Worm (Caenorhabditis elegans) whole organism, mixed stage, embryonic: ENCODE data around the gene col-12.

Source experiments
- M03D4.4 ChIP-seq: sonication (generic microtip); optimal IDR thresholded peaks from 2 replicates; lab custom pipeline; 2017; ENCODE audit warnings: mild to moderate bottlenecking, missing genetic modification characterization, missing compliant biosample characterization
- bed-3 ChIP-seq: fragments of 200-800 bp; sonication (Bioruptor generic); optimal IDR thresholded peaks from 3 replicates; lab custom pipeline; 2018; ENCODE audit warnings: mild to moderate bottlenecking, missing genetic modification characterization, moderate library complexity, missing compliant biosample characterization
- blmp-1 ChIP-seq: fragments of 150-350 bp; optimal IDR thresholded peaks from 2 replicates; lab custom pipeline; 2014; ENCODE audit warnings: missing biosample characterization, missing genetic modification characterization
- ceh-39 ChIP-seq: fragments of 150-350 bp; optimal IDR thresholded peaks from 2 replicates; lab custom pipeline; 2014; ENCODE audit warnings: missing biosample characterization, missing genetic modification characterization
- ceh-43 ChIP-seq: fragments of 200-800 bp; sonication (Bioruptor generic); optimal IDR thresholded peaks from 2 replicates; lab custom pipeline; 2018; ENCODE audit warnings: mild to moderate bottlenecking, missing genetic modification characterization, moderate library complexity, missing compliant biosample characterization
- ceh-83 ChIP-seq: fragments of 200-800 bp; sonication (Bioruptor generic); optimal IDR thresholded peaks from 2 replicates; lab custom pipeline; 2018; ENCODE audit warnings: mild to moderate bottlenecking, missing genetic modification characterization, missing compliant biosample characterization
- ces-1 ChIP-seq: fragments of 150-350 bp; optimal IDR thresholded peaks from 2 replicates; lab custom pipeline; 2014; ENCODE audit warnings: missing biosample characterization, missing genetic modification reagents, missing genetic modification characterization
- cnd-1 ChIP-seq: fragments of 200-800 bp; sonication (Bioruptor generic); optimal IDR thresholded peaks from 2 replicates; lab custom pipeline; 2018; ENCODE audit warnings: mild to moderate bottlenecking, missing genetic modification characterization, missing compliant biosample characterization
- drap-1 ChIP-seq: fragments of 200-800 bp; sonication (Bioruptor generic); optimal IDR thresholded peaks from 3 replicates; lab custom pipeline; 2018; ENCODE audit warnings: mild to moderate bottlenecking, missing genetic modification characterization, missing compliant biosample characterization
- elt-1 ChIP-seq: sonication (generic microtip); optimal IDR thresholded peaks from 2 replicates; lab custom pipeline; 2017; ENCODE audit warnings: missing genetic modification characterization, mild to moderate bottlenecking, missing compliant biosample characterization, antibody characterized with exemption, moderate library complexity, borderline replicate concordance; ENCODE audit not compliant: insufficient read depth
- elt-3 ChIP-seq: fragments of 150-350 bp; optimal IDR thresholded peaks from 2 replicates; lab custom pipeline; 2014; ENCODE audit warnings: missing biosample characterization, missing genetic modification characterization
- ham-2 ChIP-seq: fragments of 200-800 bp; sonication (Bioruptor generic); optimal IDR thresholded peaks from 2 replicates; lab custom pipeline; 2018; ENCODE audit warnings: mild to moderate bottlenecking, missing genetic modification characterization, missing compliant biosample characterization
- hlh-1 ChIP-seq: fragments of 150-350 bp; optimal IDR thresholded peaks from 2 replicates; lab custom pipeline; 2014; ENCODE audit warnings: missing biosample characterization, missing genetic modification reagents, missing genetic modification characterization
- lin-13 ChIP-seq: fragments of 150-350 bp; optimal IDR thresholded peaks from 2 replicates; lab custom pipeline; 2014; ENCODE audit warnings: missing biosample characterization, missing genetic modification characterization
- lin-32 ChIP-seq: fragments of 200-800 bp; sonication (Bioruptor generic); optimal IDR thresholded peaks from 2 replicates; lab custom pipeline; 2018; ENCODE audit warnings: mild to moderate bottlenecking, missing genetic modification characterization, missing compliant biosample characterization
- lsy-2 ChIP-seq: fragments of 150-350 bp; optimal IDR thresholded peaks from 2 replicates; lab custom pipeline; 2014; ENCODE audit warnings: missing biosample characterization, missing genetic modification characterization
- mab-5 ChIP-seq: fragments of 150-350 bp; optimal IDR thresholded peaks from 2 replicates; lab custom pipeline; 2014; ENCODE audit warnings: missing biosample characterization, missing genetic modification characterization
- mep-1 ChIP-seq: fragments of 150-350 bp; optimal IDR thresholded peaks from 2 replicates; lab custom pipeline; 2017; ENCODE audit warnings: missing biosample characterization, missing genetic modification reagents, missing genetic modification characterization, inconsistent platforms
- mls-2 ChIP-seq: sonication (generic microtip); optimal IDR thresholded peaks from 2 replicates; lab custom pipeline; 2016; ENCODE audit warnings: mild to moderate bottlenecking, missing genetic modification characterization, moderate library complexity, missing compliant biosample characterization
- nhr-12 ChIP-seq: fragments of 150-350 bp; optimal IDR thresholded peaks from 2 replicates; lab custom pipeline; 2014; ENCODE audit warnings: missing biosample characterization, missing genetic modification characterization
- nhr-2 ChIP-seq: fragments of 150-350 bp; optimal IDR thresholded peaks from 2 replicates; lab custom pipeline; 2014; ENCODE audit warnings: missing biosample characterization, missing genetic modification characterization
- nhr-237 ChIP-seq: fragments of 150-350 bp; optimal IDR thresholded peaks from 2 replicates; lab custom pipeline; 2014; ENCODE audit warnings: missing biosample characterization, missing genetic modification characterization
- nhr-28 ChIP-seq: fragments of 150-350 bp; optimal IDR thresholded peaks from 2 replicates; lab custom pipeline; 2014; ENCODE audit warnings: missing biosample characterization, missing genetic modification characterization
- nhr-76 ChIP-seq: sonication (generic microtip); optimal IDR thresholded peaks from 2 replicates; lab custom pipeline; 2017; ENCODE audit warnings: missing biosample characterization, missing genetic modification characterization
- sem-2 ChIP-seq: fragments of 200-800 bp; sonication (Bioruptor generic); optimal IDR thresholded peaks from 2 replicates; lab custom pipeline; 2018; ENCODE audit warnings: mild to moderate bottlenecking, missing genetic modification characterization, missing compliant biosample characterization
- snpc-4 ChIP-seq: fragments of 150-350 bp; optimal IDR thresholded peaks from 2 replicates; lab custom pipeline; 2014; ENCODE audit warnings: missing biosample characterization, missing genetic modification characterization
- unc-120 ChIP-seq: sonication (generic microtip); optimal IDR thresholded peaks from 2 replicates; lab custom pipeline; 2017; ENCODE audit warnings: missing genetic modification characterization, missing compliant biosample characterization; ENCODE audit not compliant: poor library complexity, severe bottlenecking
- unc-39 ChIP-seq: fragments of 150-350 bp; optimal IDR thresholded peaks from 2 replicates; lab custom pipeline; 2014; ENCODE audit warnings: missing biosample characterization, missing genetic modification characterization
- unc-62 ChIP-seq: fragments of 150-350 bp; optimal IDR thresholded peaks from 2 replicates; lab custom pipeline; 2014; ENCODE audit warnings: missing biosample characterization, missing genetic modification reagents, missing genetic modification characterization
- zip-8 ChIP-seq: fragments of 150-350 bp; optimal IDR thresholded peaks from 2 replicates; lab custom pipeline; 2014; ENCODE audit warnings: missing biosample characterization, missing genetic modification characterization
- ztf-11 ChIP-seq: fragments of 150-350 bp; optimal IDR thresholded peaks from 2 replicates; lab custom pipeline; 2014; ENCODE audit warnings: missing biosample characterization, missing genetic modification characterization

col-12 gene

DNA sequence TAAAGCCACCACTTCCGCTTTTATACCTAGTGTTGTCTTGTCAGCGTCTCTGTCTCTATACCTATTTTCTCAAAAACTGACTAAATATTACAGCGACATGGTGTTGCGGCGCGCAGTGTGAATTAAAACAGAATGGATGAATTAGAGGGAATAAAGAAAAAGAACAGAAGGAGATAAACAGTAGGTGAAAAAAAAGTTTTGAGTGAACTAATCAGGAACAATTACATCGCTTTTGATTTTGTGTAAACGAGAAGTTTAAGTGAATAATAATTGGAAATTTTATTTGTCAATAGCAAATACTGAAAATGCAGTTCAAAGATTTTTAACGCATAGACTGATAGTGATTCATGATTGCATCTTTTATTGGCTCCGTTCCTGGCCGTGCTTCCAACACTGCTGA, at the start of gene col-12:
TSS of gene col-12 (minus strand) at position 101 of the 400 bp plus-strand sequence.
- TF ChIP-seq ceh-43 (GFP tag; lab: Kevin White, UChicago) (no peak), ceh-39 (tag; lab: Kevin White, UChicago) (no peak), unc-62 (GFP tag; lab: Kevin White, UChicago) (no peak), nhr-76 (no peak), elt-3 (tag; lab: Kevin White, UChicago) (no peak), ztf-11 (tag; lab: Kevin White, UChicago) (no peak), lsy-2 (tag; lab: Kevin White, UChicago) (no peak), drap-1 (GFP tag; lab: Kevin White, UChicago) (no peak), mab-5 (tag; lab: Kevin White, UChicago) (no peak), zip-8 (tag; lab: Kevin White, UChicago) (no peak), nhr-237 (no peak), unc-39 (tag; lab: Kevin White, UChicago) (no peak), ces-1 (no peak), nhr-28 (tag; lab: Kevin White, UChicago) (no peak), unc-120 (tag; lab: Kevin White, UChicago) (no peak), ceh-83 (GFP tag; lab: Kevin White, UChicago) (no peak), M03D4.4 (tag; lab: Kevin White, UChicago) (no peak), ham-2 (no peak), cnd-1 (tag; lab: Kevin White, UChicago) (no peak), lin-32 (GFP tag; lab: Kevin White, UChicago) (no peak)

DNA sequence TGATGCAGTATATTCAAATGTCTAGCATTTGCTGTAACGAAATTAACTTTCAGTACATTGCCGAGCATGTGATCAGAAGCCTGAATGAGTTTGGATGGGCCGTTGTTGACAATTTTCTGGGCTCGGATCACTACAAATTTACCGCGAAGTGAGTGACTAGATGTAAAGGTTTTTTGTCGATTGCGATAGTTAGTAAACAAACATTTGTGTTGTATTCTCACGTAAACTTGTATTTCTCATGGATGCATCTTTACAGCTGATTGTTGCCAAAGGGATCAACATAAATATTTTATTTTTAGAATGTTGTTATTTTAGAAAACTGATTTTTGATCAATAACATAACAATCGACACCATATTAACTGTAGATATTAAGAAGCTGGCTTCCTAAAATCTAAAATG, 49.0 kb upstream of the col-12 start:
- no peak for TF ChIP-seq nhr-2 (tag; lab: Kevin White, UChicago)
- no peak for TF ChIP-seq mls-2 (tag; lab: Kevin White, UChicago)
- TF ChIP-seq drap-1 (GFP tag; lab: Kevin White, UChicago), result no peak
- no peak for TF ChIP-seq bed-3 (GFP tag; lab: Kevin White, UChicago)
- TF ChIP-seq lin-13 (tag; lab: Kevin White, UChicago), result no peak
- no peak for TF ChIP-seq zip-8 (tag; lab: Kevin White, UChicago)
- no peak for TF ChIP-seq nhr-28 (tag; lab: Kevin White, UChicago)
- no peak for TF ChIP-seq elt-1 (tag; lab: Kevin White, UChicago)
- TF ChIP-seq blmp-1 (tag; lab: Kevin White, UChicago), result no peak
- no peak for TF ChIP-seq sem-2 (GFP tag; lab: Kevin White, UChicago)
- TF ChIP-seq snpc-4 (tag; lab: Kevin White, UChicago), result no peak
- no peak for TF ChIP-seq unc-62 (GFP tag; lab: Kevin White, UChicago)
- no peak for TF ChIP-seq ces-1
- no peak for TF ChIP-seq ham-2
- no peak for TF ChIP-seq ztf-11 (tag; lab: Kevin White, UChicago)
- TF ChIP-seq nhr-76, result no peak

DNA sequence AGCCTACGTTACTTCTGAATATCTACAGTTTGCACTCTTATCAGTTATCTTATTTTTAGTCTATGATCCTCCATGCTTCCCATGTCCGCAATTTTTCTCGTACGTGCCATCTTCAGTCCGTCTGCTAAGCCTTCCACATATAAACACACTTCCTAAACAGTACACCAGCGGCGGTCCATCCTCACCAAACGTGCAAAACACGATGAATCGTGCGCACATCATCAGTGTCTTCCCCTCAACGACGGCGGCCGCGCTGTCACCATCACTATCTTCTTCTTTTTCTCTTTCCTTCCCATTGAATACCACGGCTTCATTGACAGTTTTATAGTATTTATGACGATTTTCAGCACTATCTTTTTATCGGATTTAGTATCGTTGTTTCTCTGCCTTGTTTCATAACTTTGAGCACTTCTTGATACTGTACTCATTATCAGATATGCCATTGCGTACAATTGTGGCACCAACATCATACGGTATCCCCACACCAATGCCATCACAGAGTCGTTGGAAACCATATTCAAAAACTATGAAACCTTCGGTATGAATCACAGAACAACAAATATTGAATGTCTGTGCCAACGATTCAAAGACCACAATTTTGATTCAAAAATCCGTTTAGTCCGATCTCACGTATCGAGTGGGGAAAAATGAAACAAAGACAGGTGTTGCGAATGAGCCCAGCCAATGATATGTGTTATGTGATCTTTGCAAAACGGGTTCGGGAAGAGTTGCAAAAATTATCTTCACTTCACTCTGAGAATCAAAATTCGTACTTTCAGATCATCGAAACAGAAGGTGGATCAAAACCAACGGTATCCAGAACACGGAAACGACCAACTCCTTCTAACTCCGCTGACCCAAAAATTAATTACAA, 48.1 kb upstream of the col-12 start:
- TF ChIP-seq ceh-83 (GFP tag; lab: Kevin White, UChicago) (no peak), hlh-1 (tag; lab: Kevin White, UChicago) (peak; percentile 55)

DNA sequence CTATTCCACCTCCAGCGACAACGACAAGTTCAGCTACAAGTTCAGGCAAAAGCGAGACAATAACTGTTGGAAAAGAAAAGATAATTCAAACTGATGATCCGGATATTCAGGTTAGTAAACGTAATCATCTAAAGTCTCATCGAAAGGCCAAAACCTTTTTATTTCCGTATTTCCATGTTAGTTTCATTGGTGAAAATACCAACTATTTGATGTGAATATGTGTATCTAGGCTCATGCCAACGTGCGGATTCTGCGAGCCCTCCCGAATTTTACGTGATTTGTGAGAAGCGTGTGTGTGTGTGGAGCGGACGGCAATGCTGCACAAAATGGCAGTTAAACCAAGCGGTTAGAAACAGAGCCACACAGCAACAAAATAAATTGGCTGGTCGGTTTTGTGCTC, 46.0 kb upstream of the col-12 start:
- TF ChIP-seq nhr-28 (tag; lab: Kevin White, UChicago) (no peak), bed-3 (GFP tag; lab: Kevin White, UChicago) (no peak)

DNA sequence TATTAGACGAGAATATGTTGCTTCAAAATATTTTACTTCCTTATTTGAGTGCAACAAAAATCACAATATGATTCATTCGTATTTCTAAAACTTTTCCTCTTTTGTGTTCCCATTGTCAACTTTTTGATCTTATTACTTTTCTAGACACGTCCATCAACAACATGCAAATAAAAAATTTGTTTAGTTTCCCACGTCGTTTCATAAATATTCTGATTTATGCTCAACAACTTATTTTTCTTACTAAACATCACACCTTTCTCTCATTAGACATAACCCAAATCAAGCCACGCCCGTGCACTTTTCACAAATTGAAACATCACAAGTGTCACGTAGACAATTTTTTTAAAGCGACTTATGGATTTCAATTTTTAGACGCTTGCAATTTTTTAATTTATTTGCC, 44.8 kb upstream of the col-12 start:
- no peak for TF ChIP-seq mab-5 (tag; lab: Kevin White, UChicago)
- no peak for TF ChIP-seq ceh-83 (GFP tag; lab: Kevin White, UChicago)
- no peak for TF ChIP-seq hlh-1 (tag; lab: Kevin White, UChicago)
- TF ChIP-seq ceh-39 (tag; lab: Kevin White, UChicago), result no peak
- TF ChIP-seq lin-13 (tag; lab: Kevin White, UChicago), result no peak
- no peak for TF ChIP-seq mep-1
- no peak for TF ChIP-seq nhr-237
- TF ChIP-seq nhr-2 (tag; lab: Kevin White, UChicago), result no peak
- TF ChIP-seq elt-1 (tag; lab: Kevin White, UChicago), result no peak
- no peak for TF ChIP-seq nhr-12 (tag; lab: Kevin White, UChicago)
